Worm (Caenorhabditis elegans) whole organism, L3 larva: ENCODE results near the gene T22C8.6.

Source experiments
- R02D3.7 ChIP-seq: fragments of 150-350 bp; optimal IDR thresholded peaks from 2 replicates; lab custom pipeline; 2014; ENCODE audit warnings: missing biosample characterization, missing genetic modification characterization
- aly-2 ChIP-seq: fragments of 150-350 bp; optimal IDR thresholded peaks from 2 replicates; lab custom pipeline; 2014; ENCODE audit warnings: missing biosample characterization, missing genetic modification characterization
- ama-1 ChIP-seq: fragments of 150-350 bp; optimal IDR thresholded peaks from 2 replicates; lab custom pipeline; 2018
- ceh-16 ChIP-seq: sonication (generic microtip); optimal IDR thresholded peaks from 2 replicates; lab custom pipeline; 2017; ENCODE audit warnings: missing biosample characterization, missing genetic modification characterization
- ceh-28 ChIP-seq: fragments of 150-350 bp; optimal IDR thresholded peaks from 2 replicates; lab custom pipeline; 2014; ENCODE audit warnings: missing biosample characterization, missing genetic modification reagents, missing genetic modification characterization
- ceh-9 ChIP-seq: sonication (generic microtip); optimal IDR thresholded peaks from 2 replicates; lab custom pipeline; 2018; ENCODE audit warnings: missing biosample characterization, missing genetic modification characterization
- daf-12 ChIP-seq: fragments of 150-350 bp; optimal IDR thresholded peaks from 2 replicates; lab custom pipeline; 2014; ENCODE audit warnings: missing biosample characterization, missing genetic modification reagents, missing genetic modification characterization
- egl-27 ChIP-seq: sonication (generic microtip); optimal IDR thresholded peaks from 4 replicates; lab custom pipeline; 2017; ENCODE audit warnings: missing biosample characterization, missing genetic modification reagents, missing genetic modification characterization
- egl-5 ChIP-seq: fragments of 150-350 bp; optimal IDR thresholded peaks from 2 replicates; lab custom pipeline; 2017; ENCODE audit warnings: missing biosample characterization, missing genetic modification reagents, missing genetic modification characterization, inconsistent platforms
- elt-1 ChIP-seq: fragments of 150-350 bp; optimal IDR thresholded peaks from 2 replicates; lab custom pipeline; 2014; ENCODE audit warnings: missing biosample characterization, missing genetic modification characterization
- elt-2 ChIP-seq: sonication (generic microtip); optimal IDR thresholded peaks from 2 replicates; lab custom pipeline; 2016; ENCODE audit warnings: missing genetic modification reagents, mild to moderate bottlenecking, missing genetic modification characterization, missing compliant biosample characterization
- elt-3 ChIP-seq, 3 experiments: fragments of 150-350 bp in 1 of 3; sonication (generic microtip) in 2 of 3; optimal IDR thresholded peaks; 2 replicates in 2 of 3; 4 replicates in 1 of 3; lab custom pipeline; 2014 to 2017; ENCODE audit warnings: missing biosample characterization in 3 of 3, missing genetic modification characterization in 3 of 3
- eor-1 ChIP-seq, 2 experiments: fragments of 150-350 bp; optimal IDR thresholded peaks; 2 replicates each; lab custom pipeline; 2014 to 2018; ENCODE audit warnings: missing biosample characterization in 2 of 2, missing genetic modification characterization in 2 of 2
- fkh-10 ChIP-seq: sonication (generic microtip); optimal IDR thresholded peaks from 2 replicates; lab custom pipeline; 2017; ENCODE audit warnings: missing biosample characterization, missing genetic modification reagents, missing genetic modification characterization
- fkh-2 ChIP-seq: fragments of 150-350 bp; optimal IDR thresholded peaks from 2 replicates; lab custom pipeline; 2014; ENCODE audit warnings: missing biosample characterization, missing genetic modification reagents, missing genetic modification characterization
- fos-1 ChIP-seq: fragments of 150-350 bp; optimal IDR thresholded peaks from 2 replicates; lab custom pipeline; 2014; ENCODE audit warnings: missing biosample characterization, missing genetic modification characterization
- hmg-11 ChIP-seq: sonication (generic microtip); optimal IDR thresholded peaks from 2 replicates; lab custom pipeline; 2016; ENCODE audit warnings: missing genetic modification characterization, missing compliant biosample characterization
- jun-1 ChIP-seq: fragments of 150-350 bp; optimal IDR thresholded peaks from 2 replicates; lab custom pipeline; 2014; ENCODE audit warnings: missing biosample characterization, missing genetic modification reagents, missing genetic modification characterization
- lin-39 ChIP-seq: fragments of 150-350 bp; optimal IDR thresholded peaks from 2 replicates; lab custom pipeline; 2018; ENCODE audit warnings: missing biosample characterization, missing genetic modification reagents, missing genetic modification characterization
- lsy-12 ChIP-seq: sonication (generic microtip); optimal IDR thresholded peaks from 2 replicates; lab custom pipeline; 2016; ENCODE audit warnings: mild to moderate bottlenecking, missing genetic modification characterization, missing compliant biosample characterization
- mdl-1 ChIP-seq: fragments of 150-350 bp; optimal IDR thresholded peaks from 2 replicates; lab custom pipeline; 2014; ENCODE audit warnings: missing biosample characterization, missing genetic modification characterization
- mml-1 ChIP-seq: fragments of 150-350 bp; sonication (generic microtip); optimal IDR thresholded peaks from 3 replicates; lab custom pipeline; 2014; ENCODE audit warnings: missing biosample characterization, missing genetic modification characterization
- nfya-1 ChIP-seq: sonication (generic microtip); optimal IDR thresholded peaks from 2 replicates; lab custom pipeline; 2017; ENCODE audit warnings: missing genetic modification characterization, mild to moderate bottlenecking, missing compliant biosample characterization, antibody characterized with exemption, moderate library complexity; ENCODE audit not compliant: insufficient read depth
- nhr-11 ChIP-seq: fragments of 150-350 bp; optimal IDR thresholded peaks from 2 replicates; lab custom pipeline; 2014; ENCODE audit warnings: missing biosample characterization, missing genetic modification characterization
- nhr-12 ChIP-seq: fragments of 150-350 bp; optimal IDR thresholded peaks from 2 replicates; lab custom pipeline; 2014; ENCODE audit warnings: missing biosample characterization, missing genetic modification characterization
- nhr-237 ChIP-seq: fragments of 150-350 bp; optimal IDR thresholded peaks from 2 replicates; lab custom pipeline; 2014; ENCODE audit warnings: missing biosample characterization, missing genetic modification characterization
- nhr-25 ChIP-seq: sonication (generic microtip); optimal IDR thresholded peaks from 2 replicates; lab custom pipeline; 2017; ENCODE audit warnings: missing biosample characterization, missing genetic modification characterization
- nhr-67 ChIP-seq: fragments of 150-350 bp; optimal IDR thresholded peaks from 2 replicates; lab custom pipeline; 2014; ENCODE audit warnings: missing biosample characterization, missing genetic modification characterization
- nhr-76 ChIP-seq: fragments of 150-350 bp; sonication (generic microtip); optimal IDR thresholded peaks from 5 replicates; lab custom pipeline; 2014; ENCODE audit warnings: missing biosample characterization, missing genetic modification characterization
- pqm-1 ChIP-seq: fragments of 150-350 bp; optimal IDR thresholded peaks from 2 replicates; lab custom pipeline; 2017; ENCODE audit warnings: missing biosample characterization, missing genetic modification characterization, inconsistent platforms
- sea-2 ChIP-seq: fragments of 150-350 bp; sonication (generic microtip); optimal IDR thresholded peaks from 4 replicates; lab custom pipeline; 2014; ENCODE audit warnings: missing biosample characterization, missing genetic modification reagents, missing genetic modification characterization
- skn-1 ChIP-seq: fragments of 150-350 bp; optimal IDR thresholded peaks from 2 replicates; lab custom pipeline; 2014; ENCODE audit warnings: missing biosample characterization, missing genetic modification characterization
- snpc-4 ChIP-seq: fragments of 150-350 bp; optimal IDR thresholded peaks from 2 replicates; lab custom pipeline; 2014; ENCODE audit warnings: missing biosample characterization, missing genetic modification characterization
- tbx-2 ChIP-seq: sonication (generic microtip); optimal IDR thresholded peaks from 2 replicates; lab custom pipeline; 2016; ENCODE audit warnings: mild to moderate bottlenecking, missing genetic modification characterization, missing compliant biosample characterization
- zag-1 ChIP-seq: fragments of 150-350 bp; optimal IDR thresholded peaks from 2 replicates; lab custom pipeline; 2014; ENCODE audit warnings: missing biosample characterization, missing genetic modification characterization
- ztf-11 ChIP-seq: fragments of 150-350 bp; optimal IDR thresholded peaks from 2 replicates; lab custom pipeline; 2014; ENCODE audit warnings: missing biosample characterization, missing genetic modification characterization
- ztf-4 ChIP-seq: fragments of 150-350 bp; optimal IDR thresholded peaks from 2 replicates; lab custom pipeline; 2014; ENCODE audit warnings: missing biosample characterization, missing genetic modification characterization

The T22C8.6 gene

DNA sequence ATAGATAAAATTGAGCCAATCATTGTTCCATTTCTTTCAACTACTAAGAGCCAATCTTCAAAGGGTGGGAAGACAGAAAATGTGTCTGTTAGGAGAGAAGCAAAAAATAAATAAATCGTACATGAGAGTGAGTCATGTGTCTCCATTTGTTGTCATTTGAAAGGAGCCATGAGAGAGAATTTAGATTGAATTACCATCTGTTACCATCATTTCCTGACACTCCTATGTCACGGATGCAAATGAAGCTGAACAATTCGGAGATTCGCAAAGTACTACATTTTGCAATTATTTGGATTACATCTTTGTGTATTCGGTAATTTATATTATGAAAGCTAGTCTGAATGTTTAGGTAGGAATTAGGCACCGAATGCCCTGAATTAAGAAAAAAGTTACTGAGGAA, 41.6 kb downstream of the T22C8.6 start:
- TF ChIP-seq R02D3.7 (tag; lab: Kevin White, UChicago): no peak
- no peak for TF ChIP-seq nhr-67
- no peak for TF ChIP-seq elt-1 (tag; lab: Kevin White, UChicago)
- TF ChIP-seq egl-5 (tag; lab: Kevin White, UChicago): no peak
- TF ChIP-seq snpc-4 (tag; lab: Kevin White, UChicago): no peak
- no peak for TF ChIP-seq fkh-10 (GFP tag; lab: Kevin White, UChicago)
- TF ChIP-seq nhr-11: no peak
- TF ChIP-seq jun-1 (tag; lab: Kevin White, UChicago): no peak
- no peak for TF ChIP-seq ztf-4 (tag; lab: Kevin White, UChicago)
- no peak for TF ChIP-seq tbx-2
- no peak for TF ChIP-seq eor-1 (tag; optimal IDR thresholded peaks at IDR 0.05; lab: Kevin White, UChicago)
- TF ChIP-seq pqm-1 (tag; lab: Kevin White, UChicago): no peak
- no peak for TF ChIP-seq hmg-11 (tag; lab: Kevin White, UChicago)
- TF ChIP-seq daf-12 (tag; lab: Kevin White, UChicago): no peak
- TF ChIP-seq aly-2: no peak

DNA sequence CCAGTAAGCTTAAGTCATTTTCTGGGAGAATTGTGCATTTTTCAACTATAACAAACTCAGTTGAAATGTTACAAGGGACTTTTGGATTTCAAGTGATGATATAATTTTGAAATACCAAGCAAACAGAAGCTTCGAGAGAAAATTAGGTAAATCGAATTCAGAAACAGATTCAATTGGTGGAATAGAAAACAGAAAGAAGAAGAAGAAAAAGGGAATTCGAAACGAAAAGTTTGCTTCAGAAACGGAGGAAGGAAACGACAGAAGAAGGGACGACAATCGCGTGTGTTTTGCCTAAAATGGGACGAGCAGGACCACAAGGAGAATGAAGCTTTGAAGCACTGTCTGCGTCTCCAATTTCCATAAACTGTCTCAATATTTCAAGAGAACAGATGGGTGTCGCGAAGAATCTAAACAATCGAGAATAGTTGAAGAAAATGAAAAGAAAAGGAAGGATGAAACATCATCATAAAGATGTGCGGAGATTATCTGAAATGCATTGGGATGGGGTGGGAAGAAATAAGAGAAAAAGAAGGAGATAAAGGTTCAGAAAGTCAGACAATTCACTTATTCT, 42.3 kb downstream of the T22C8.6 start:
- TF ChIP-seq elt-1 (tag; lab: Kevin White, UChicago) (peak; percentile 64), lin-39 (tag; lab: Kevin White, UChicago) (peak; percentile 18), nhr-237 (no peak), tbx-2 (no peak), nfya-1 (tag; lab: Kevin White, UChicago) (peak; percentile 14)

- peak; percentile 56 for TF ChIP-seq nhr-25 (tag; lab: Kevin White, UChicago)
- TF ChIP-seq nhr-237: no peak
- TF ChIP-seq, all 47 proteins: peak for 1
These were observed 44.2 kb downstream of the T22C8.6 start for ce11 chrII:8585921-8586320.

DNA sequence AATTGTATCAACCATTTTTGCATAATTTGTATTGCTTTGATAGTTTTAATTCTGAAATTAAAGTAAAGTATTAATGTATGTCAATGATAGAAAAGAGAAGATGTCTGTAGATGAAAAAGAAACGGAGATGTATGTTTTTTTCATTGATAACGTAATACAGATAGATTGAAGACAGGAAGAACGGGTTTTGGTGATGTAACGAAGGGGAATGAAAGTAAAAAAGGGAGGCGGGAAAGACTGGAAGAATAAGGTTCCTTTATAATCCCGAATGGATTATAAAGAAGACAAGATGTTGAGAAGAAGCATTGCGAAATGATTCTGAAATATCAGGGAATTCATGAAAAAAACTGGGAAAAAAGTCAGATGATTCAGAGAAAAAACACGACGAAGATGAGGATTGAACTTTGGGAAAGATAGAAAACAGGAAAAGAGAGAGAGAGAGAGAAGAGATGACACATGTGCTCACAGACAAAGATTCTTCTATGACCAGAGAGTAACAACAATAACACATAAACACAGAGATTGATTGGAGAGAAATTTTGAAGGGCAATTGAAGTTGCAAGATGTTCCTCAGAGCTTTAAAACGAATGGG, 44.9 kb downstream of the T22C8.6 start, which contains the start of gene F54C9.11:
Gene F54C9.11 (minus strand): TSS at position 51 of the 592 bp plus-strand sequence.
- TF ChIP-seq egl-5 (tag; lab: Kevin White, UChicago) (peak; percentile 42), fkh-10 (GFP tag; lab: Kevin White, UChicago) (no peak), nfya-1 (tag; lab: Kevin White, UChicago) (peak; percentile 47), ztf-11 (tag; lab: Kevin White, UChicago) (no peak)

DNA sequence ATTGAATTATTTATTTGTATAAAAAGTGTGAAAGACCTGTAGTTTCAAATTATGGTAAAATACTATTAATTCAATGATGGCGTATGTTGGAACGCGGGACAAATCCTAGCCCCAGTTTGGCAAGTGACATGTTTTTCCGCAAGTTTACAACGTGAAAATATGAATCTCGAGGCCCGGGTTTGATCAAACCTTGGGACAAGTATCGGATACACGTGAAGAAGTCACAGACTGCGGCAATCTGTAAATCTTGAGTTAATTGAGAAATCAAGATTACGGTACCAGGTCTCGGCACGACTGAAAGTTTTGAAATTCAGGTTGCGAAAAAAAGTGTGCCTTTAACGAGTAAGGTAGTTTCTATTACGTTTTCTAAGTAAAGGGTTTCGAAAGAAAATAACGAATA, 47.0 kb downstream of the T22C8.6 start:
- TF ChIP-seq tbx-2: no peak
- TF ChIP-seq ama-1 (lab: Kevin White, UChicago): no peak
- TF ChIP-seq nhr-76 (tag; lab: Kevin White, UChicago): no peak
- no peak for TF ChIP-seq fkh-2
- TF ChIP-seq elt-2 (tag; lab: Kevin White, UChicago): no peak
- no peak for TF ChIP-seq ztf-11 (tag; lab: Kevin White, UChicago)
- no peak for TF ChIP-seq ceh-16
- no peak for TF ChIP-seq elt-3 (tag; optimal IDR thresholded peaks at IDR 0.05; lab: Kevin White, UChicago)
- no peak for TF ChIP-seq fos-1
- no peak for TF ChIP-seq ceh-28 (tag; lab: Kevin White, UChicago)
- TF ChIP-seq skn-1: no peak
- TF ChIP-seq nhr-237: no peak
- TF ChIP-seq mdl-1: no peak
- TF ChIP-seq nhr-12 (tag; lab: Kevin White, UChicago): no peak
- no peak for TF ChIP-seq lsy-12 (tag; lab: Kevin White, UChicago)

DNA sequence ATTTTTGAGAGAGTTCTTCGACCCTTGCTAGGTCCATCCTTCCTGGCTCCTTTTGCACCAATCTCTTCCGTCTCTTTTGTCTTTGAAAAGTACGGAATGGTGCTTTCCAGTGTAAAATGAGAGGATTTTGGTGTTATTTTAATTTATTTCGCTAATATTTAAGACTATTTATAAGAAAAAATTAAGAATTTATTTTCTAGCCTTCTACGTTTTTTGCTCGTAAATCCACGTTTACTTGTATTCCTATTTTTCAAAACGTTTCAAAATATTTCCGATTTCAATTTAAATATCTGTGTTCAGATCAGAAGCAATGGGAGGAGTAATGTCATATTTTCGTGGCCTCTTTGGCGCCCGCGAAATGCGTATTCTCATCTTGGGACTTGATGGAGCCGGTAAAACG, 48.4 kb downstream of the T22C8.6 start, which contains the start of gene arl-1:
Gene arl-1 (plus strand): TSS at position 301 of the 400 bp plus-strand sequence.
- TF ChIP-seq nhr-11 (no peak), ceh-9 (no peak), mdl-1 (no peak), nfya-1 (tag; lab: Kevin White, UChicago) (no peak), fkh-2 (no peak), mml-1 (tag; lab: Kevin White, UChicago) (no peak), zag-1 (tag; lab: Kevin White, UChicago) (no peak), sea-2 (no peak), pqm-1 (tag; lab: Kevin White, UChicago) (no peak), eor-1 (tag; optimal IDR thresholded peaks at IDR 0.05; lab: Kevin White, UChicago) (no peak), egl-27 (tag; lab: Kevin White, UChicago) (no peak), daf-12 (tag; lab: Kevin White, UChicago) (no peak)
